Worm (Caenorhabditis elegans) whole organism, young adult: ENCODE measurements around the gene R11E3.1.
A peak's percentile ranks its signal among the peaks of the same experiment; 100 is the strongest.

Experiments used
- B0035.1 ChIP-seq: sonication (generic microtip); optimal IDR thresholded peaks from 2 replicates; lab custom pipeline; 2016; ENCODE audit warnings: missing genetic modification characterization, mild to moderate bottlenecking, missing compliant biosample characterization, missing genotype, missing genetic modification reagents
- C06A6.2 ChIP-seq: fragments of 200-800 bp; sonication (Bioruptor generic); conservative IDR thresholded peaks from 2 replicates; pipeline ENCODE4 v1.3.6; 2022; ENCODE audit warnings: missing genetic modification characterization, missing compliant biosample characterization
- C17E4.6 ChIP-seq: fragments of 200-800 bp; sonication (Bioruptor generic); IDR thresholded peaks from 2 replicates; pipeline ENCODE4 v1.3.6; 2022; ENCODE audit warnings: missing genetic modification reagents, missing genetic modification characterization, missing compliant biosample characterization
- F37B4.10 ChIP-seq: fragments of 200-800 bp; sonication (Bioruptor generic); IDR thresholded peaks from 2 replicates; pipeline ENCODE4 v1.3.6; 2022; ENCODE audit warnings: missing genetic modification characterization, missing compliant biosample characterization
- F39B2.1 ChIP-seq: fragments of 200-800 bp; sonication (Bioruptor generic); IDR thresholded peaks from 2 replicates; pipeline ENCODE4 v1.3.6; 2022; ENCODE audit warnings: missing genetic modification reagents, missing genetic modification characterization, missing compliant biosample characterization
- F55B11.4 ChIP-seq: sonication (generic microtip); optimal IDR thresholded peaks from 2 replicates; lab custom pipeline; 2016; ENCODE audit warnings: missing compliant biosample characterization, missing genetic modification characterization, borderline replicate concordance; ENCODE audit not compliant: insufficient read depth
- Y53F4B.3 ChIP-seq: fragments of 200-800 bp; sonication (Bioruptor generic); IDR thresholded peaks from 2 replicates; pipeline ENCODE4 v1.3.6; 2022; ENCODE audit warnings: missing genetic modification reagents, missing genetic modification characterization, missing compliant biosample characterization
- Y53G8AR.9 ChIP-seq: fragments of 200-800 bp; sonication (Bioruptor generic); conservative IDR thresholded peaks from 2 replicates; pipeline ENCODE4 v1.3.6; 2022; ENCODE audit warnings: missing genetic modification reagents, missing genetic modification characterization, missing compliant biosample characterization
- Y67H2A.10 ChIP-seq: fragments of 200-800 bp; sonication (Bioruptor generic); conservative IDR thresholded peaks from 2 replicates; pipeline ENCODE4 v1.3.6; 2022; ENCODE audit warnings: missing genetic modification reagents, missing genetic modification characterization, missing compliant biosample characterization
- ama-1 ChIP-seq, 3 experiments: fragments of 150-350 bp in 1 of 3; sonication (generic microtip) in 2 of 3; optimal IDR thresholded peaks; 2 replicates each; lab custom pipeline; 2014 to 2018; ENCODE audit warnings: missing biosample characterization in 2 of 3, missing genetic modification characterization in 2 of 3, missing genetic modification reagents in 2 of 3
- aptf-2 ChIP-seq: fragments of 200-800 bp; sonication (Bioruptor generic); conservative IDR thresholded peaks from 2 replicates; pipeline ENCODE4 v1.3.6; 2022; ENCODE audit warnings: missing genetic modification reagents, missing genetic modification characterization, missing compliant biosample characterization
- atf-7 ChIP-seq: sonication (generic microtip); optimal IDR thresholded peaks from 2 replicates; lab custom pipeline; 2017; ENCODE audit warnings: mild to moderate bottlenecking, missing genetic modification characterization, missing compliant biosample characterization
- attf-5 ChIP-seq: fragments of 200-800 bp; sonication (Bioruptor generic); optimal IDR thresholded peaks from 2 replicates; lab custom pipeline; 2018; ENCODE audit warnings: mild to moderate bottlenecking, missing genetic modification characterization, missing compliant biosample characterization
- bed-1 ChIP-seq: fragments of 200-800 bp; sonication (Bioruptor generic); IDR thresholded peaks from 2 replicates; pipeline ENCODE4 v1.3.6; 2022; ENCODE audit warnings: missing genetic modification reagents, missing genetic modification characterization, missing compliant biosample characterization
- ccch-3 ChIP-seq: fragments of 200-800 bp; sonication (Bioruptor generic); optimal IDR thresholded peaks from 2 replicates; lab custom pipeline; 2018; ENCODE audit warnings: mild to moderate bottlenecking, missing genetic modification characterization, missing compliant biosample characterization
- cebp-2 ChIP-seq: fragments of 200-800 bp; sonication (Bioruptor generic); IDR thresholded peaks from 2 replicates; pipeline ENCODE4 v1.3.6; 2022; ENCODE audit warnings: missing genetic modification characterization, missing compliant biosample characterization
- ceh-100 ChIP-seq: fragments of 200-800 bp; sonication (Bioruptor generic); IDR thresholded peaks from 2 replicates; pipeline ENCODE4 v1.3.6; 2022; ENCODE audit warnings: missing genetic modification reagents, missing genetic modification characterization, missing compliant biosample characterization
- ceh-27 ChIP-seq: fragments of 200-800 bp; sonication (Bioruptor generic); optimal IDR thresholded peaks from 2 replicates; lab custom pipeline; 2018; ENCODE audit warnings: mild to moderate bottlenecking, missing genetic modification characterization, moderate library complexity, missing compliant biosample characterization
- ceh-79 ChIP-seq: sonication (generic microtip); optimal IDR thresholded peaks from 2 replicates; lab custom pipeline; 2017; ENCODE audit warnings: mild to moderate bottlenecking, missing genetic modification characterization, missing compliant biosample characterization
- ceh-91 ChIP-seq: fragments of 200-800 bp; sonication (Bioruptor generic); IDR thresholded peaks from 2 replicates; pipeline ENCODE4 v1.3.6; 2022; ENCODE audit warnings: missing genetic modification reagents, missing genetic modification characterization, missing compliant biosample characterization
- fkh-3 ChIP-seq: sonication (generic microtip); optimal IDR thresholded peaks from 2 replicates; lab custom pipeline; 2016; ENCODE audit warnings: mild to moderate bottlenecking, missing genetic modification characterization, missing compliant biosample characterization
- hmg-20 ChIP-seq: fragments of 200-800 bp; sonication (Bioruptor generic); IDR thresholded peaks from 2 replicates; pipeline ENCODE4 v1.3.6; 2022; ENCODE audit warnings: missing genetic modification reagents, missing genetic modification characterization, missing compliant biosample characterization
- lag-1 ChIP-seq: fragments of 200-800 bp; sonication (Bioruptor generic); IDR thresholded peaks from 2 replicates; pipeline ENCODE4 v1.3.6; 2022; ENCODE audit warnings: missing genetic modification reagents, missing genetic modification characterization, missing compliant biosample characterization
- let-526 ChIP-seq: fragments of 200-800 bp; sonication (Bioruptor generic); IDR thresholded peaks from 2 replicates; pipeline ENCODE4 v1.3.6; 2022; ENCODE audit warnings: missing genetic modification reagents, missing genetic modification characterization, missing compliant biosample characterization
- lin-40 ChIP-seq: sonication (generic microtip); optimal IDR thresholded peaks from 2 replicates; lab custom pipeline; 2016; ENCODE audit warnings: missing genetic modification characterization, mild to moderate bottlenecking, missing compliant biosample characterization, missing genotype, missing genetic modification reagents
- madf-8 ChIP-seq: fragments of 200-800 bp; sonication (Bioruptor generic); conservative IDR thresholded peaks from 2 replicates; pipeline ENCODE4 v1.3.6; 2022; ENCODE audit warnings: missing genetic modification reagents, missing genetic modification characterization, missing compliant biosample characterization
- nfya-1 ChIP-seq: sonication (generic microtip); optimal IDR thresholded peaks from 2 replicates; lab custom pipeline; 2017; ENCODE audit warnings: antibody characterized with exemption, missing compliant biosample characterization, missing genetic modification characterization, borderline replicate concordance; ENCODE audit not compliant: insufficient read depth
- nfyb-1 ChIP-seq: fragments of 200-800 bp; sonication (Bioruptor generic); IDR thresholded peaks from 2 replicates; pipeline ENCODE4 v1.3.6; 2022; ENCODE audit warnings: missing genetic modification reagents, missing genetic modification characterization, missing compliant biosample characterization
- nhr-27 ChIP-seq: fragments of 200-800 bp; sonication (Bioruptor generic); optimal IDR thresholded peaks from 2 replicates; lab custom pipeline; 2018; ENCODE audit warnings: mild to moderate bottlenecking, missing genetic modification characterization, moderate library complexity, missing compliant biosample characterization
- nhr-80 ChIP-seq: sonication (generic microtip); optimal IDR thresholded peaks from 2 replicates; lab custom pipeline; 2016; ENCODE audit warnings: missing genetic modification characterization, missing compliant biosample characterization
- pha-4 ChIP-seq: fragments of 150-350 bp; sonication (generic microtip); optimal IDR thresholded peaks from 2 replicates; lab custom pipeline; 2014; ENCODE audit warnings: missing biosample characterization, missing genetic modification reagents, missing genetic modification characterization
- snpc-1.3 ChIP-seq: sonication (generic microtip); optimal IDR thresholded peaks from 2 replicates; lab custom pipeline; 2017; ENCODE audit warnings: missing genetic modification characterization, mild to moderate bottlenecking, missing compliant biosample characterization, antibody characterized with exemption, moderate library complexity, missing genotype, missing genetic modification reagents; ENCODE audit not compliant: insufficient read depth
- sptf-2 ChIP-seq: fragments of 200-800 bp; sonication (Bioruptor generic); optimal IDR thresholded peaks from 2 replicates; lab custom pipeline; 2018; ENCODE audit warnings: mild to moderate bottlenecking, missing genetic modification characterization, missing compliant biosample characterization
- tbx-9 ChIP-seq: sonication (generic microtip); optimal IDR thresholded peaks from 2 replicates; lab custom pipeline; 2016; ENCODE audit warnings: borderline replicate concordance, missing genetic modification characterization, inconsistent platforms, missing compliant biosample characterization
- tlf-1 ChIP-seq: fragments of 200-800 bp; sonication (Bioruptor generic); optimal IDR thresholded peaks from 2 replicates; lab custom pipeline; 2018; ENCODE audit warnings: mild to moderate bottlenecking, missing genetic modification characterization, missing compliant biosample characterization
- xnd-1 ChIP-seq: sonication (generic microtip); optimal IDR thresholded peaks from 2 replicates; lab custom pipeline; 2016; ENCODE audit warnings: missing genotype, missing genetic modification reagents, missing genetic modification characterization, missing compliant biosample characterization
- ztf-26 ChIP-seq: sonication (generic microtip); optimal IDR thresholded peaks from 2 replicates; lab custom pipeline; 2017; ENCODE audit warnings: missing genetic modification characterization, missing compliant biosample characterization

R11E3.1 gene

DNA sequence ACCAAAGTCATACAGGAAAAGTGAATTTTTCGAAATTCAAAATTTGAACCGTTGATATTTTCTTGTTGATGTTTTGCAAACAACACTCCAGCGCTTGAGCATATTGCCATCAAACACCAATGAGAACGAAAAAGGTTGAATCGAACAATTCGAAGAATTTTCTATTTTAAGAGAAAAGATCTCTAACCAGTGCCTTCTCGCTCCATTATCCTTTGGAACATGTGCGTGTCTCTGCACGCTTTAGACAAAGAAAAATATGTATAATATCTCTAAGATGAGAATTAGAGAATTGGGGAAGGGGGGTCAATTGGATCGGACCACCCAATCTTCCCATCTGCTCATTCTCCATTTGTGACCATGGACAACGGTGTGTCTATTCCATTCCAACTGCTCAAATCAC is 25.7 kb upstream of the R11E3.1 start, which contains the start of gene Y17G9B.2:
Gene Y17G9B.2 (plus strand): TSS at position 301 of the 400 bp plus-strand sequence.
- TF ChIP-seq nfyb-1 (GFP tag; lab: Robert Waterston, UW) (no peak), madf-8 (GFP tag; lab: Robert Waterston, UW) (no peak), F39B2.1 (no peak), bed-1 (GFP tag; lab: Robert Waterston, UW) (no peak), lag-1 (no peak), attf-5 (no peak), B0035.1 (tag; lab: Kevin White, UChicago) (no peak), aptf-2 (GFP tag; lab: Robert Waterston, UW) (no peak), F55B11.4 (tag; lab: Kevin White, UChicago) (no peak), fkh-3 (tag; lab: Kevin White, UChicago) (no peak), ccch-3 (no peak), cebp-2 (GFP tag; lab: Robert Waterston, UW) (no peak), ceh-27 (no peak), C17E4.6 (no peak), C06A6.2 (GFP tag; lab: Robert Waterston, UW) (no peak), Y53G8AR.9 (GFP tag; lab: Robert Waterston, UW) (no peak)

DNA sequence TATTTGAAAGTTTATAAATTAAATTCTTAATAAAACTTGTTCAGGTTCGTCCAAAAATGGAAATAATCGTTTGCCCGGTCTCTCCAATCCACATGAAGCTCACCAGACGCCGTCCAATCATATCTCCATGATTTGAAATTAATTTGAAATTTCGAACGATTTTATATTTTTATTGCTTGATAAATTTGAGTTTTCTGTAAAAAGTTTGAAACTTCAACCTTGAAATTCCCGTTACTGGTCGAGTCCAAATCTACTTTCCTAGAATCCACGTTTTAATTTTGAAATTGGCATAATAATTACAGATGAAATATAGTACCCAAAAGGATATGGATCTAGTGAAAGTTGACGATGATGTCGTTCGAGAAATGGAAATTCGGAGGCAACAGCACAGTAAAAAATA is 25.1 kb upstream of the R11E3.1 start, which contains the start of gene npp-26:
Gene npp-26 (plus strand): TSS at position 301 of the 400 bp plus-strand sequence.
- TF ChIP-seq ccch-3, result no peak
- no peak for TF ChIP-seq lin-40 (tag; lab: Kevin White, UChicago)
- no peak for TF ChIP-seq F37B4.10 (GFP tag; lab: Robert Waterston, UW)
- TF ChIP-seq nhr-27 (tag; lab: Kevin White, UChicago), result no peak
- TF ChIP-seq ceh-79 (tag; lab: Kevin White, UChicago), result no peak
- no peak for TF ChIP-seq Y53F4B.3 (GFP tag; lab: Robert Waterston, UW)
- TF ChIP-seq pha-4, result no peak
- no peak for TF ChIP-seq tlf-1
- no peak for TF ChIP-seq Y67H2A.10 (GFP tag; lab: Robert Waterston, UW)

DNA sequence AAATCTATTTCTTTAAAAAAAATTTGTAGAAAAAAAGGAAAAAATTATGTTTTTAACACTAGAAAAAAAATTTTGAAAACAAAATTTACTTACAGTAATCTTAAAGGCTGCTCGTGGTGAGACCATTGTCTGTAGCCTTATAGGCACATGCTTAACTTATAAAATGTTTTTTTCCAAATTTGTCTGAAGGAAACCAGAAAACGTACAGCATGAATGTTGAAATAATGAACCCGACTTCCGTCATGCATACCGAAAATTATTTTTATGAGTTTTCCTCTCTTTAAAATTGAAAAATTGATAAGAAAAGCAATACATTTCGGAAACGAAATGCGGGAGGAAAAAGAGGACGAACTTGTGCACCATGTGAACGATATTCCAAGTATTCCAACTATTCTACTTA is 17.8 kb upstream of the R11E3.1 start, which contains the start of gene R11E3.2:
Gene R11E3.2 (plus strand): TSS at position 301 of the 400 bp plus-strand sequence.
- TF ChIP-seq nhr-80 (tag; lab: Kevin White, UChicago), result peak; percentile 4
- no peak for TF ChIP-seq ceh-91

DNA sequence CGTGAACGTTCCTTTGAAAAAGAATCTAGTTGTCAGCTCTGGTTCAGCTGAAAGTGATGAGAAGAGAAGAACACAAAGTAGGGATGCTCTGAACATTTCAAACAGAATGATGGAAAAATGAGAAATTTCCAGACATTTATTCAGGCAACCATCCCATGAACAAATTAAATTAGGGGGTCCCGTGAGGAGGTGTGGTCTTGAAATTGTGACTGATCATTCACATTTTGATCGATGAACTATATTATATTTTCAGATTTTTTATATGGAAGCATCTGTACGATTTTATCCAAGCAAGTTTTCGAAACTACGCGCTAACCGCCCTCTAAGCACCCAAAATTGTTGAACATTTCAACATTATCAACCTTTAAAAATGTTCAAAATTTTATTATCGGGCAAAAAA is 13.5 kb upstream of the R11E3.1 start, which contains the start of gene R11E3.19:
Gene R11E3.19 (minus strand): TSS at position 101 of the 400 bp plus-strand sequence.
- no peak for TF ChIP-seq ceh-100 (GFP tag; lab: Robert Waterston, UW)

DNA sequence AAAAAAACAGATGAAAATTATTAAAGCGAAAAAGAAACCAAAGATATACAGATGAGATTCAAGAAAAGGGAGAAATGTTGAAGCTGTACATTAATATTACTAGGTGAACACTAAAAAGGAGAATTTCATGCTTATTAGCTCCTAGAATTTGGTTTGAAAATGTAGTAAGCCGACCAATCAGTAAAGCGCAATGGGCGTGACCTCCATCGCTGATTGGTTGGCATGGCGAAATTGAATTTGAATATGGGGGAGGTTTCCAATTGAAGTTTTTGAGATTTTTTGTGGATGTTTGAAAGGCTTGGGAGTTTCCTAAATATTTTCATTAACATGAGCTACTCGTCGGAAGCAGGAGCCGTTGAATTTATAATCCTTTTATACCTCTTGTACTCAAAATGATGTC is 13.0 kb upstream of the R11E3.1 start:
- TF ChIP-seq nfyb-1 (GFP tag; lab: Robert Waterston, UW) (peak; percentile 76; the same call in 1 of the 2 replicates), hmg-20 (no peak), B0035.1 (tag; lab: Kevin White, UChicago) (no peak)

DNA sequence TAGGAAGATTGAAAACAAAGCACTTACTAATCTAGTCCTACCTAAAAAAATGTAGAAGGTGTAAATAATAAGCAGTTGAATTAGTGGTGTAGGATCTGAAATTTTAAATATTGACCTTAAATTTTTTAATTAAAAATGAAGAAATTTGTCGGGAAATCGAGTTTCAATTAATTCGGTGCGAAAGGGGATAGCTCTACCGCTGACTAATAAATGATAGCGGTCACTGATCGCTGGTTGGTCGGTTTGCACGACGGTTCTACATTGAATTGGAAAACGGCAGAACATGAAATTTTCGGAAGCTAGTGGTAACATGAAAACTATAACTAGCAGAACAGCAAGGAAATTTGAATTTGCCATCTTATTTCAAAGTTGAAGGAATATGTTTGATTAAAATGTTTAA is 9.4 kb upstream of the R11E3.1 start, which contains the start of gene set-15:
Gene set-15 (minus strand): TSS at position 101 of the 400 bp plus-strand sequence.
- TF ChIP-seq xnd-1 (tag; lab: Kevin White, UChicago), result no peak
- TF ChIP-seq ama-1 (optimal IDR thresholded peaks at IDR 0.05; lab: Kevin White, UChicago), result no peak
- no peak for TF ChIP-seq ama-1 (GFP tag; optimal IDR thresholded peaks at IDR 0.05; lab: Kevin White, UChicago)
- no peak for TF ChIP-seq nhr-80 (tag; lab: Kevin White, UChicago)
- TF ChIP-seq ztf-26 (tag; lab: Kevin White, UChicago), result no peak
- TF ChIP-seq snpc-1.3 (tag; lab: Kevin White, UChicago), result no peak
- no peak for TF ChIP-seq let-526 (GFP tag; lab: Robert Waterston, UW)
- no peak for TF ChIP-seq atf-7 (tag; lab: Kevin White, UChicago)
- no peak for TF ChIP-seq nfya-1 (tag; lab: Kevin White, UChicago)
- TF ChIP-seq tbx-9 (tag; lab: Kevin White, UChicago), result no peak
- no peak for TF ChIP-seq F39B2.1
- TF ChIP-seq sptf-2 (GFP tag; lab: Kevin White, UChicago), result no peak
- no peak for TF ChIP-seq pha-4
